Worm (Caenorhabditis elegans) whole organism, young adult: ENCODE results near the gene nspg-5.

ENCODE experiments used
- F22D6.2 ChIP-seq: sonication (generic microtip); optimal IDR thresholded peaks from 2 replicates; lab custom pipeline; 2016; ENCODE audit warnings: mild to moderate bottlenecking, missing genetic modification characterization, missing compliant biosample characterization
- F39B2.1 ChIP-seq: fragments of 200-800 bp; sonication (Bioruptor generic); IDR thresholded peaks from 2 replicates; pipeline ENCODE4 v1.3.6; 2022; ENCODE audit warnings: missing genetic modification reagents, missing genetic modification characterization, missing compliant biosample characterization
- T07F8.4 ChIP-seq: sonication (generic microtip); optimal IDR thresholded peaks from 2 replicates; lab custom pipeline; 2016; ENCODE audit warnings: mild to moderate bottlenecking, missing genetic modification characterization, moderate library complexity, missing compliant biosample characterization
- ceh-40 ChIP-seq: fragments of 200-800 bp; sonication (Bioruptor generic); IDR thresholded peaks from 2 replicates; pipeline ENCODE4 v1.3.6; 2022; ENCODE audit warnings: missing genetic modification characterization, missing compliant biosample characterization
- mel-28 ChIP-seq: sonication (generic microtip); optimal IDR thresholded peaks from 2 replicates; lab custom pipeline; 2016; ENCODE audit warnings: borderline replicate concordance, mild to moderate bottlenecking, missing genetic modification characterization, missing compliant biosample characterization
- nhr-80 ChIP-seq: sonication (generic microtip); optimal IDR thresholded peaks from 2 replicates; lab custom pipeline; 2016; ENCODE audit warnings: missing genetic modification characterization, missing compliant biosample characterization
- sdz-38 ChIP-seq: sonication (generic microtip); optimal IDR thresholded peaks from 2 replicates; lab custom pipeline; 2016; ENCODE audit warnings: missing genotype, missing genetic modification characterization, missing compliant biosample characterization
- unc-62 ChIP-seq: fragments of 150-350 bp; optimal IDR thresholded peaks from 2 replicates; lab custom pipeline; 2014; ENCODE audit warnings: missing biosample characterization, missing genetic modification reagents, missing genetic modification characterization

ce11 chrX:3009190-3009589 is 27.4 kb downstream of the nspg-5 start, which contains the start of gene Y48D7A.1:
- TF ChIP-seq F39B2.1 (no peak), unc-62 (GFP tag; lab: Kevin White, UChicago) (no peak), mel-28 (no peak), T07F8.4 (tag; lab: Kevin White, UChicago) (no peak), sdz-38 (tag; lab: Kevin White, UChicago) (no peak), ceh-40 (no peak), nhr-80 (tag; lab: Kevin White, UChicago) (no peak), F22D6.2 (no peak)
